Worm (Caenorhabditis elegans): ENCODE measurements around the gene F10E9.10.

DNA sequence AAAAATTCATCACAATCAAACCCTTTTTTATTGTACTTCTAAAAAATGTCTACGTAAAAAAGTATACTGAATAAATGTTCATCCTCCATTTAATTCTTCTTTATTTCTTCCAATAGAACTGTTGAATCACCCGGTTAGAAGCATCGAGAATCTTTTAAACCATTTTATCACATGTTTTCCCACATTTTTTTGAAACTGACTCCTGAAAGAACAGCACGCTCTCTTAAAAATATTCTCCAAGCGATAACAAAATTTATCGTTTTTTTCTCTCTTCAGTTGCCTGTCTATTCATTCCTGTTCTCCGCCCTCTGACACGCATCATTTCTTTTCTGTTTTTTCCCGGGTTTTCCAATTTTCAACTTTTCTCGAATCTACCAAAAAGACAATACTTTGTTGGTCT, 4.3 kb upstream of the F10E9.10 start, which contains the start of gene F10E9.12:
- TF ChIP-seq athp-1 (tag; optimal IDR thresholded peaks at IDR 0.05) (no peak), somi-1 (GFP tag; optimal IDR thresholded peaks at IDR 0.05) (no peak), nhr-90 (tag; optimal IDR thresholded peaks at IDR 0.05) (no peak), ztf-28 (GFP tag; IDR thresholded peaks at IDR 0.05) (no peak), rec-8 (tag; optimal IDR thresholded peaks at IDR 0.05) (no peak), attf-3 (GFP tag; conservative IDR thresholded peaks at IDR 0.05) (no peak), unc-130 (GFP tag; optimal IDR thresholded peaks at IDR 0.05) (no peak), madf-6 (GFP tag; IDR thresholded peaks at IDR 0.05) (no peak), F22D6.2 (tag; optimal IDR thresholded peaks at IDR 0.05) (no peak), snpc-4 (GFP tag; optimal IDR thresholded peaks at IDR 0.05) (no peak), snpc-4 (tag; optimal IDR thresholded peaks at IDR 0.05) (no peak), madf-10 (tag; optimal IDR thresholded peaks at IDR 0.05) (no peak), attf-5 (GFP tag; optimal IDR thresholded peaks at IDR 0.05) (no peak), rpc-1 (optimal IDR thresholded peaks at IDR 0.05) (no peak), rpc-1 (tag; optimal IDR thresholded peaks at IDR 0.05) (no peak)
